Worm (Caenorhabditis elegans) whole organism, L4/young adult: ENCODE measurements around the gene Y57G11C.38.

Experiments
- W03F9.2 ChIP-seq: fragments of 150-350 bp; optimal IDR thresholded peaks from 2 replicates; lab custom pipeline; 2014; ENCODE audit warnings: missing biosample characterization, missing genetic modification characterization
- dao-5 ChIP-seq: sonication (generic microtip); optimal IDR thresholded peaks from 2 replicates; lab custom pipeline; 2016; ENCODE audit warnings: missing genotype, missing genetic modification characterization, moderate library complexity, missing compliant biosample characterization
- him-1 ChIP-seq: sonication (generic microtip); optimal IDR thresholded peaks from 2 replicates; lab custom pipeline; 2016; ENCODE audit warnings: missing genotype, missing genetic modification reagents, missing genetic modification characterization, missing compliant biosample characterization

The Y57G11C.38 gene

DNA sequence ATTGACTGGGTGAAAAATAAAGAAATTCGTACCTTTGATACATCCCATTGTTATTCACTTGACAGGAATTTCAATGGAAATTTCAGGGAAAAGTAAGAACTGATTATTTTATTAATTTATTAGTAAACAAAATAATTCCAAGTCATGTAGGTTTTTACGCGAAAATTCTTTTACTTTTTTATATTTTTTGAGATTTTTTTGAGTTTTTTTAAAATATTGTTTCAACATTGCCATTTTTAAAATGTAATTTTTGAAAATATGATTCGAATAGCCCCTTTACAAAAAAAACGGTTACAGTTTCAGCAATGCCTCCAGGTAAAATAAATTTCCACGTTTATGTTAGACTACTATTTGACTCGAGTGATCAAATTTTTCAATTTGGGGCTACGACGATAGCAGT is 556 bp upstream of the Y57G11C.38 start, which contains the start of gene Y57G11C.23:
Gene Y57G11C.23, minus strand, starts transcription at position 101 of the 400 bp plus-strand sequence.
- TF ChIP-seq dao-5 (tag; lab: Kevin White, UChicago) (no peak), W03F9.2 (tag; lab: Kevin White, UChicago) (no peak), him-1 (tag; lab: Kevin White, UChicago) (no peak)

DNA sequence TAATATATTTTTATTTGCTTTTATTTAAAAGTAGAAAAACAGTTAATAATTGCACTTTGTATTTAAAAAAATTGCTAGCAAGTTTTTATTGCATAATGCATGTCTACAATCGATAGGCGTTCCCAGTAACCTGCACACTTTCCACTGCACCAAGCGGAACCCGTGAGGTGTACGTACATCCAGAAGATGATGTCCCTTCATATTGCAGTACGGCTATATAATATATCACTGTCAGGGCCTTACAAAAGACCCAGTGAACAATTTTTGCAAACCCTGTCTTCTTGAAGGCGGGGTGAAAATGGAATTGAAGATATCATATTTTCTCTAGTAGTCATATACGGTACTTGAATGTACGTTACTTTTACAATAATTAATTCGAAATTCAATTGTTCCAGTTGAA is 1.5 kb downstream of the Y57G11C.38 start:
- no peak for TF ChIP-seq W03F9.2 (tag; lab: Kevin White, UChicago)
- TF ChIP-seq him-1 (tag; lab: Kevin White, UChicago) = no peak
- TF ChIP-seq dao-5 (tag; lab: Kevin White, UChicago) = no peak

DNA sequence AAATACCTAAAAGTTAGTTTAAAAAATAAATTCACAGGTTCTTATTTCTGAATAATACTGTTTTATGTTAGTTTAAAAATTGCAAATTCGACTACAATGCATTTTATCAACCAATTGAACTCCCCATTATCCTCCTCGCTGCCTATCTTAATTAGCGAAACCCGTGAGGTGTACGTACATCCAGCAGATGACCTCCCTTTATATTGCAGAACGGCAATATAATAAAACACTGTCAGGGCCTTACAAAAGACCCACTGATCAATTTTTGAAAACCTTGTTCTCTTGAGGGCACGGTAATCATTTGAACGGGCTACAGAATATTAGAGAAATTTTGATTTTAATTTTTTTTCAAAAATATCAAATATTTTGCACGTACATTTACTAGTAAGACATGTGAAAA is 2.3 kb downstream of the Y57G11C.38 start:
- no peak for TF ChIP-seq W03F9.2 (tag; lab: Kevin White, UChicago)
- TF ChIP-seq him-1 (tag; lab: Kevin White, UChicago) = no peak
- no peak for TF ChIP-seq dao-5 (tag; lab: Kevin White, UChicago)

DNA sequence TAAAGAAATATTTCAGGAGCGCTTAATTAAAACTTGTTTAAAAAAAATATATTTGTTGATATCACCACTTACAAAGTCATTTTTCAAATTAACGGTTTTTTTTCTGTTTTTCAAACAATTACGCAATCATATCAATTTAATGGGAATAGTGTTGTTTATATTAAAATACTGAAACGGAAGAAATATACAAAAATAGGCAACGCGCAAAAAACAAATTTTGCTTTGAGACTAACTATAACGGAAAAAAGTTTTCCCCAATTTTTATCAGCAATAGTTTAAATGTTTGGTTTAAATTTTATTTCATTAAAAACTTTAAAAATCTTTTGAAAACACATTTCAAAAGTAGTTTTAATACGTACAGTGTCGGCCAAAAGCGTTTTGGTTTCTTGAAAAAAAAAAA is 6.3 kb downstream of the Y57G11C.38 start:
- TF ChIP-seq him-1 (tag; lab: Kevin White, UChicago) (no peak), W03F9.2 (tag; lab: Kevin White, UChicago) (no peak), dao-5 (tag; lab: Kevin White, UChicago) (no peak)

DNA sequence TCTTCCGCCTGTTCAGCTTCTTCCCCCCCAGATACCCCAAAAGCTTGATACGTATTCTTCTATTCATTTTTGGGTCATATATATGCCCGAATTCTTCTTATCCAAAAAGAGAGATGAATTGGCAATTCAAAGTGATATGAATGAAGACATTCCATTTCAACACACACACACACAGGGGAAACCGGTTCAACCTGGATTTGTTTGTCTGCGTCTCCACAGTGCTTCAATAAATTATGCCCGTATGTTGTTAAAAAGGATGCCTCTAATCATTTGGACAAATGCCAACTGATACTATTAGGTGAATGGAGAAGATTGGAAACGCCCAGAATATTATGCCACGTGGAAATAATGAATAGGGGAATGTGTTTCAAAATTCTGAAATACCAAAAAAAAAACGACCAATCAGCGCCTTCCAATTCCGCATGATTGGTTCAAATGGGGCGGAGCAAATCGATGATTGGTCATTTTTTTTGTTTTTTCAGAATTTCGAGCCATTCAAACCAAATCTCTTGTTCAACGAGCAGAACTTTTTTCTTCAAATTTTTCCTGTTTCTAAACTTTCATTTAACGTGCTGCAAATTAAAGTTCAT is 7.7 kb downstream of the Y57G11C.38 start:
- TF ChIP-seq W03F9.2 (tag; lab: Kevin White, UChicago) (no peak), dao-5 (tag; lab: Kevin White, UChicago) (no peak), him-1 (tag; lab: Kevin White, UChicago) (no peak)

DNA sequence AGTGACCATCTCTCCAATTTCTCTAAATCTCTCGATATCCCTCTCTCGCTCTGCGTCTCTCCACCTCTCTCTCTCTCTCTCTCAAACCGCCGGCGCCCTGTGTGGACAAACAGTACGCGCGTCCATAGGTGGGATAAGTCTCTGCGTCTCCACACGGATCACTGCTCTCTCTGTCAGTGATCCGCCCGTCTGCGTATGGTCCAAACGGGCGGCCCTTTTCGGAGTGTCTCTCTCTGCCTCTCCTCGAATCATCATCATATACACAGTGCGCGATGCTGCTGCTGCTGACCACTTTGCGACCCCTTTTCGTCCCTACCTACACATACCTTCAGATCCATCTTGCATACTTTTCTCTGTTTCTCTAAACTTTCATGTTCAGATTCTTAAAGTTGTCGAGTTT is 10.1 kb downstream of the Y57G11C.38 start:
- TF ChIP-seq dao-5 (tag; lab: Kevin White, UChicago) = no peak
- TF ChIP-seq W03F9.2 (tag; lab: Kevin White, UChicago) = no peak
- TF ChIP-seq him-1 (tag; lab: Kevin White, UChicago) = no peak

DNA sequence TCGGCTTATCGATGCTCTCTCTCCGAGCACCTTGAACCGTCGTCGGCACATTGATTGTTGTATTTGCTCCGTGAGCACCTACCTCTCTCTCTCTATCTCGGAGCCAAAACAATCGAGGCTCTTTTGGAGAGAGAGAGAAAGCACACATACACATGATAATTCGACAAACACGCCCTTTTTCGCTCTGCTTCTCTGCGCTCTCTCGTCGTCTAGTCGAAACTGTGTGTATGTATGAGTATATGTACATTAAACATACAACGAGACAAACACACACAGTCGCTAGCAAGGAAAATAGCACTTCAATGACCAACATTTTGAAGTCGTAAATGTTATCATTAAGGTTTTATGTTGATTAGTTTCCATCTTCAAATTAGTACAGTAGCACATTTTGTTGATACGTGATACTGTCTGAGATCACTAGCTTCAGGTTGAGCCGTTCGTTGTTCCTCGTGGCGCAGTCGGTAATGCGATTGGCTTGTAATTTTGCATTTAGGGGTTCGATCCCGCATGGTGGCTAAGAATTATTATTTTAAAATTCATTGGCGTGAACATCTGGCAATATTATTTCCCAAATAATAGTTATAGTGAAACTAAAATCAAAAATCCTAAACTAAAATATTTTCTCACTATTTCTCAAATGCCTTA is 12.8 kb downstream of the Y57G11C.38 start:
- TF ChIP-seq him-1 (tag; lab: Kevin White, UChicago) = no peak
- TF ChIP-seq W03F9.2 (tag; lab: Kevin White, UChicago) = no peak
- TF ChIP-seq dao-5 (tag; lab: Kevin White, UChicago) = no peak

DNA sequence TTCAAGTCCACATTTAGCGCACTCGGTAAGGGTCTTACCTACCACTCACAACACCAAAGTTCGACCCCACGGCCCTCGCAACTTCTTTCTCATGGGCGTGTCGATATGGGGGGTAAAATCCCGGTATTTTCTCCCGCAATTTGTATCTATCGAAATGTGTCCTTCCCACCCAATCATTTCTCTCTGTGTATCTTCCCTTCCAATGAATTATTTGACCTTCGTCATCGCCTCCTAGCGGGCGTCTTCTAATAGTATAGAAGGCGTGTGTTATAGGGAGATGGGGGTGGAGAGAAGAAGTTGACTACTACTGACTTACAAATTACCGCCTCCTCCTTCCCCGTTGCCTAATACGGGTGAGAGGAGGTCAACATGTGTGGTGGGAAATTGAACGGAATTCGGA is 14.4 kb downstream of the Y57G11C.38 start:
- TF ChIP-seq W03F9.2 (tag; lab: Kevin White, UChicago) (no peak), him-1 (tag; lab: Kevin White, UChicago) (no peak), dao-5 (tag; lab: Kevin White, UChicago) (no peak)

DNA sequence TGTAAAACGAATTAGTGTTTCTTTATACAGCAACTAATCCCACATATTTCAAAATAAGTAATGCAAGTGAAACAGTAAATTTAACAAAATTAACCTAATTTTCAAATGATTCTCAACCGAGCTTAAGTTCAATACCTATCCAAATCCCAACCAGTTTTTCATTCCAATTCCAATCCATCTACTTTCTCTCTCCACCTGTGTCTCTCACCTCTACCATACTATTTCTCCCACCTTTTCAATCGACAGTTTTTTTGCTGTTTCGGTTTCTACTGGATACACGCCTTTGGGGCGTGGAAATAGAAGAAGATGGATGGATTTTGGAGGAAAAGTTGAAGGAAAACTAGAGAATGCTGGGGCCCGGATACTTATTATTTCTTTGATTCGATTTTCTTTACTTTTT is 15.4 kb downstream of the Y57G11C.38 start:
- TF ChIP-seq dao-5 (tag; lab: Kevin White, UChicago) (no peak), W03F9.2 (tag; lab: Kevin White, UChicago) (no peak), him-1 (tag; lab: Kevin White, UChicago) (no peak)

DNA sequence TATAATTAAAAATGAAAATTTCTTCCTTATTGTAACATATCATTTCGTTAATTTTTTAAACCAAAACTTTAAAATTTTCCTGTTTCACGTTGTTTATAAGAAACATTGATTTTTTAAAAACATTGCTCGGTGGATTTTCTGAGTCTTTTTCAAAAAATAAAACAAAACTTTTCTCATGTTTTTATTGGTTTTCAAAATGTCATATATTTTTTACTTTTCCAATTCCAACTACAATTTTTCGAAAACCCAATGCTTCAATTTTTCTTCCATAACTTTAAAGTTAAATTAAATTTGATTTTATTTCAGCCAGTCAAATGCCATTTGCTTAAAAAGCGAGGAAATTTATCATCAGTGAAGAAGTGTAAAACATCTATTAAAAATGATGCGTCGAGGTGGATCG is 16.9 kb downstream of the Y57G11C.38 start, which contains the start of gene eps-8:
Gene eps-8, plus strand, starts transcription at position 301 of the 400 bp plus-strand sequence.
- TF ChIP-seq him-1 (tag; lab: Kevin White, UChicago) (no peak), dao-5 (tag; lab: Kevin White, UChicago) (no peak), W03F9.2 (tag; lab: Kevin White, UChicago) (no peak)

DNA sequence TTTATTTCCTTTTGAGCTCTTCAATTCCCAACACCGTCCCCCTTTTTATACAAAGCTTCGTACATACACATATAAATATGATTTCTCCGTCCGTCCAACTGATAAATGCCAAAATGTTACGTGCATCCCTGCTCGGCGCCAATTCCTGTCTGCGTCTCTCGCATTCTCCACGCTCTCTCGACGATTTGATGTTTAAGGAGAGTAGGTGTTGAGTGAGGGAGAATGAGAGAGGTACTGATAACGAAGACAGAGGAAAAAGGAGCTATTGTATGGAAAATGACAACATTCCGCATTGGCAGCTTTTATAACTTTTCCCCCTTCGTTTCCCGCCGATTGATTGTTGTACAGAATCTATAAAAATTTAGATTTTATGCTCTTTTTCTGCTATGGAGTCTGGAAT is 21.6 kb downstream of the Y57G11C.38 start:
- TF ChIP-seq dao-5 (tag; lab: Kevin White, UChicago) = no peak
- TF ChIP-seq W03F9.2 (tag; lab: Kevin White, UChicago) = no peak
- no peak for TF ChIP-seq him-1 (tag; lab: Kevin White, UChicago)

DNA sequence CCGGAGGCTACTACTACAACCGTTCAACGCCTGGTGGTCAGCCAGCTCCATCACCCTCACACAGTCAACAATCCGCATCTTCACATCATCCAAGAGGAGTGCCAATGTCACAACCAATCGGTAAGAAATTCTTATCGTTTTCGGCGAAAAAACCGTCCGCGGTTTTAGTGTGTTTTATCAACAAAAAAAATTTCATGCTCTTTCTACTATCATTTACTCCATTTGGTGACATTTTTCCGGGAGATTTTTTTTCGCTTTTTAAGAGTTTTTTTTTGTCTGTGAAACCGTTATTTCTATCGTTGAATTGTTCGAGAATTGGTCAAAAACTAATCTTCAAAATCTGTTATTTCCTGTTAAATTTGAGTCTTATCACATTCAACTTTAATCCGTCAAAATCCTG is 23.3 kb downstream of the Y57G11C.38 start:
- TF ChIP-seq W03F9.2 (tag; lab: Kevin White, UChicago) (no peak), him-1 (tag; lab: Kevin White, UChicago) (no peak), dao-5 (tag; lab: Kevin White, UChicago) (no peak)

DNA sequence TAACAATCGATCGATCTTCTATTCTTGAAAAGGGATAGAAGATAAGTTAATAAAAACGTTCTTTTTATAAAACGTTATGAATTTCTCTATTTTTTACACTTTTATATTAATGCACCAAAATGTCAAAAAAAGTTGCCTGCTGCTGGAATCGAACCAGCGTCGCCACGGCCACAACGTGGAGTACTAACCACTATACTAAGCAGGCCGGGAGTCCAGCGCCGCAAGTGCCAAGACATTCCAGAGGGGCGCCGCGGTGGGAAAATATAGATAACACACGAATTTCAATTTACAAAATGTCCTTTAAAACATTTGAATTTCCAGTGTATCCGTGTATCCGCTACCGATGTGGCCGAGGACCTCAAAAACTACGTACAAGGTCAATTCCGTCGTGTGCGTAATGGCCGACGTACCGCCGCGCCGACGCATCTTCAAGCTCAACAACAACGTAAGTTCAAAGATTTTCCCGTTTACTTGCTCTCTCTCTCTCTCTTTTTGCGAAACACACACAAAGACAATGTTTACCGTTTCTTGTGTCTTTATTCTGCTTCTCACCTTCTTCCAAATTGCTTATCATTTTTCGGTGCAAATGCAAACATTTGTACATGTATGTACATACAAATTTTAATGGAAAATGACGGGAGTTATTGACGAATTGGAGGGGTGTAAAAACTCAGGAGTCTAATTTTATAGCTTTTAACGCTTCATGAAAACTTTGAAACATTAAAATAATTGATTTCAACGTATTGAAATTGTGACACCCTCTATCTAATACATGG is 26.8 kb downstream of the Y57G11C.38 start:
- TF ChIP-seq dao-5 (tag; lab: Kevin White, UChicago) = no peak
- TF ChIP-seq W03F9.2 (tag; lab: Kevin White, UChicago) = no peak
- no peak for TF ChIP-seq him-1 (tag; lab: Kevin White, UChicago)
